Worm (Caenorhabditis elegans) whole organism, L1 larva: ENCODE measurements around the gene gpa-3.
A peak's percentile ranks its signal among the peaks of the same experiment; 100 is the strongest.
"Not testable (repeated sequence)": the region's sequence is repeated elsewhere in the genome, so short reads cannot be mapped to it uniquely, and the experiment has no call there.

Experiments used
- C16A3.4 ChIP-seq: fragments of 150-350 bp; optimal IDR thresholded peaks from 2 replicates; lab custom pipeline; 2014; ENCODE audit warnings: missing biosample characterization, missing genetic modification characterization
- C34B4.2 ChIP-seq: sonication (generic microtip); optimal IDR thresholded peaks from 2 replicates; lab custom pipeline; 2017; ENCODE audit warnings: mild to moderate bottlenecking, missing genetic modification characterization, missing compliant biosample characterization
- F16B12.6 ChIP-seq: fragments of 150-350 bp; optimal IDR thresholded peaks from 2 replicates; lab custom pipeline; 2014; ENCODE audit warnings: missing biosample characterization, missing genetic modification characterization
- Y116A8C.19 ChIP-seq: sonication (generic microtip); optimal IDR thresholded peaks from 2 replicates; lab custom pipeline; 2016; ENCODE audit warnings: missing compliant biosample characterization, missing genetic modification characterization, borderline replicate concordance
- aha-1 ChIP-seq: fragments of 150-350 bp; optimal IDR thresholded peaks from 2 replicates; lab custom pipeline; 2014; ENCODE audit warnings: missing biosample characterization, missing genetic modification characterization
- alr-1 ChIP-seq: fragments of 200-800 bp; sonication (Bioruptor generic); optimal IDR thresholded peaks from 2 replicates; lab custom pipeline; 2018; ENCODE audit warnings: borderline replicate concordance, mild to moderate bottlenecking, missing genetic modification characterization, missing compliant biosample characterization
- blmp-1 ChIP-seq: fragments of 150-350 bp; optimal IDR thresholded peaks from 2 replicates; lab custom pipeline; 2014; ENCODE audit warnings: missing biosample characterization, missing genetic modification characterization
- ceh-88 ChIP-seq: fragments of 200-800 bp; sonication (Bioruptor generic); IDR thresholded peaks from 2 replicates; pipeline ENCODE4 v1.3.6; 2022; ENCODE audit warnings: missing genetic modification characterization, missing compliant biosample characterization
- ceh-90 ChIP-seq: sonication (generic microtip); optimal IDR thresholded peaks from 2 replicates; lab custom pipeline; 2016; ENCODE audit warnings: missing genetic modification characterization, missing compliant biosample characterization
- dpl-1 ChIP-seq, 3 experiments: fragments of 150-350 bp in 2 of 3; sonication (generic microtip) in 1 of 3; optimal IDR thresholded peaks; 2 replicates each; lab custom pipeline; 2014 to 2017; ENCODE audit warnings: missing biosample characterization in 3 of 3, missing genetic modification characterization in 3 of 3, missing genetic modification reagents in 3 of 3
- efl-1 ChIP-seq, 4 experiments: fragments of 150-350 bp; optimal IDR thresholded peaks in 3 of 4; peaks in 1 of 4; 1 replicate in 1 of 4; 2 replicates in 3 of 4; lab custom pipeline; 2014; ENCODE audit warnings: missing biosample characterization in 2 of 4, missing genetic modification characterization in 2 of 4, missing genetic modification reagents in 2 of 4
- elt-2 ChIP-seq: sonication (generic microtip); optimal IDR thresholded peaks from 2 replicates; lab custom pipeline; 2016; ENCODE audit warnings: missing genetic modification characterization, mild to moderate bottlenecking, inconsistent platforms, missing compliant biosample characterization, missing genetic modification reagents
- ets-5 ChIP-seq: fragments of 200-800 bp; sonication (Bioruptor generic); IDR thresholded peaks from 2 replicates; pipeline ENCODE4 v1.3.6; 2022; ENCODE audit warnings: missing genetic modification characterization, missing compliant biosample characterization
- fkh-4 ChIP-seq: sonication (generic microtip); optimal IDR thresholded peaks from 2 replicates; lab custom pipeline; 2016; ENCODE audit warnings: missing compliant biosample characterization, missing genetic modification characterization, borderline replicate concordance
- fos-1 ChIP-seq: fragments of 150-350 bp; optimal IDR thresholded peaks from 2 replicates; lab custom pipeline; 2014; ENCODE audit warnings: missing biosample characterization, missing genetic modification characterization
- hlh-17 ChIP-seq: fragments of 200-800 bp; sonication (Bioruptor generic); optimal IDR thresholded peaks from 2 replicates; lab custom pipeline; 2018; ENCODE audit warnings: missing genetic modification characterization, mild to moderate bottlenecking, missing compliant biosample characterization, moderate library complexity, borderline replicate concordance
- hpl-2 ChIP-seq: fragments of 150-350 bp; optimal IDR thresholded peaks from 2 replicates; lab custom pipeline; 2014; ENCODE audit warnings: missing biosample characterization, missing genetic modification reagents, missing genetic modification characterization
- irx-1 ChIP-seq: sonication (generic microtip); optimal IDR thresholded peaks from 2 replicates; lab custom pipeline; 2016; ENCODE audit warnings: missing genetic modification characterization, missing compliant biosample characterization
- isw-1 ChIP-seq: fragments of 200-800 bp; sonication (Bioruptor generic); IDR thresholded peaks from 2 replicates; pipeline ENCODE4 v1.3.6; 2022; ENCODE audit warnings: missing genetic modification characterization, missing compliant biosample characterization
- lin-13 ChIP-seq: fragments of 150-350 bp; optimal IDR thresholded peaks from 2 replicates; lab custom pipeline; 2014; ENCODE audit warnings: missing biosample characterization, missing genetic modification reagents, missing genetic modification characterization
- lin-35 ChIP-seq, 2 experiments: fragments of 150-350 bp; optimal IDR thresholded peaks; 2 replicates each; lab custom pipeline; 2014; ENCODE audit warnings: missing biosample characterization in 2 of 2, missing genetic modification characterization in 2 of 2, missing genetic modification reagents in 2 of 2
- lin-39 ChIP-seq: fragments of 150-350 bp; optimal IDR thresholded peaks from 2 replicates; lab custom pipeline; 2014; ENCODE audit warnings: missing biosample characterization, missing genetic modification reagents, missing genetic modification characterization
- lir-3 ChIP-seq: sonication (generic microtip); optimal IDR thresholded peaks from 2 replicates; lab custom pipeline; 2016; ENCODE audit warnings: mild to moderate bottlenecking, missing genetic modification characterization, moderate library complexity, missing compliant biosample characterization; ENCODE audit not compliant: poor library complexity
- nhr-20 ChIP-seq: sonication (generic microtip); optimal IDR thresholded peaks from 2 replicates; lab custom pipeline; 2016; ENCODE audit warnings: mild to moderate bottlenecking, missing genetic modification characterization, missing compliant biosample characterization
- nhr-71 ChIP-seq: sonication (generic microtip); optimal IDR thresholded peaks from 2 replicates; lab custom pipeline; 2016; ENCODE audit warnings: mild to moderate bottlenecking, missing genetic modification characterization, moderate library complexity, missing compliant biosample characterization
- nhr-84 ChIP-seq: sonication (generic microtip); optimal IDR thresholded peaks from 2 replicates; lab custom pipeline; 2017; ENCODE audit warnings: missing biosample characterization, missing genetic modification characterization
- nhr-85 ChIP-seq: sonication (generic microtip); peaks from one replicate; lab custom pipeline; 2016; ENCODE audit warnings: missing genetic modification characterization, inconsistent platforms, missing compliant biosample characterization
- nhr-90 ChIP-seq: sonication (generic microtip); optimal IDR thresholded peaks from 2 replicates; lab custom pipeline; 2016; ENCODE audit warnings: mild to moderate bottlenecking, missing genetic modification characterization, missing compliant biosample characterization; ENCODE audit not compliant: poor library complexity
- pqm-1 ChIP-seq: sonication (generic microtip); optimal IDR thresholded peaks from 3 replicates; lab custom pipeline; 2017; ENCODE audit warnings: missing biosample characterization, missing genetic modification characterization
- snu-23 ChIP-seq: sonication (generic microtip); optimal IDR thresholded peaks from 2 replicates; lab custom pipeline; 2016; ENCODE audit warnings: missing genetic modification characterization, missing compliant biosample characterization
- sox-4 ChIP-seq: sonication (generic microtip); optimal IDR thresholded peaks from 2 replicates; lab custom pipeline; 2016; ENCODE audit warnings: missing genetic modification characterization, missing compliant biosample characterization
- unc-130 ChIP-seq: fragments of 150-350 bp; optimal IDR thresholded peaks from 2 replicates; lab custom pipeline; 2017; ENCODE audit warnings: missing biosample characterization, missing genetic modification characterization, inconsistent platforms
- unc-86 ChIP-seq: sonication (generic microtip); optimal IDR thresholded peaks from 2 replicates; lab custom pipeline; 2016; ENCODE audit warnings: missing genetic modification characterization, missing compliant biosample characterization
- xbp-1 ChIP-seq: sonication (generic microtip); optimal IDR thresholded peaks from 2 replicates; lab custom pipeline; 2016; ENCODE audit warnings: missing genetic modification characterization, missing compliant biosample characterization
- zip-4 ChIP-seq: fragments of 200-800 bp; sonication (Bioruptor generic); optimal IDR thresholded peaks from 2 replicates; lab custom pipeline; 2018; ENCODE audit warnings: mild to moderate bottlenecking, missing genetic modification characterization, moderate library complexity, missing compliant biosample characterization

The gpa-3 gene

ce11 chrV:9382538-9383328 lies 23.2 kb upstream of the gpa-3 start:
- TF ChIP-seq nhr-71 = no peak
- TF ChIP-seq hlh-17 (GFP tag; lab: Kevin White, UChicago) = no peak
- TF ChIP-seq Y116A8C.19 (tag; lab: Kevin White, UChicago) = no peak
- no peak for TF ChIP-seq lin-39 (tag; lab: Kevin White, UChicago)
- no peak for TF ChIP-seq nhr-85 (tag; lab: Kevin White, UChicago)
- no peak for TF ChIP-seq ceh-88 (GFP tag; lab: Robert Waterston, UW)
- no peak for TF ChIP-seq ets-5 (GFP tag; lab: Robert Waterston, UW)
- no peak for TF ChIP-seq isw-1 (GFP tag; lab: Robert Waterston, UW)
- no peak for TF ChIP-seq xbp-1 (tag; lab: Kevin White, UChicago)
- TF ChIP-seq efl-1 (optimal IDR thresholded peaks at IDR 0.05; lab: Kevin White, UChicago) = peak in 1 of 2 experiments; percentile 19
- peak in 1 of 2 experiments; percentile 67 for TF ChIP-seq efl-1 (GFP tag; optimal IDR thresholded peaks at IDR 0.05 in 1 of 2; lab: Kevin White, UChicago)
- TF ChIP-seq elt-2 (tag; lab: Kevin White, UChicago) = no peak
- peak in 1 of 2 experiments; percentile 7 for TF ChIP-seq lin-35 (GFP tag; optimal IDR thresholded peaks at IDR 0.05; lab: Kevin White, UChicago)
- peak in 2 of 3 experiments; percentile 4 to 15 for TF ChIP-seq dpl-1 (GFP tag; optimal IDR thresholded peaks at IDR 0.05; lab: Kevin White, UChicago)

- TF ChIP-seq nhr-84 (tag; lab: Kevin White, UChicago) (no peak), nhr-85 (tag; lab: Kevin White, UChicago) (peak; percentile 51), blmp-1 (tag; lab: Kevin White, UChicago) (peak; percentile 20)
Measured at ce11 chrV:9381846-9382363, 22.3 kb upstream of the gpa-3 start, which contains the start of gene E02C12.12. TSS of gene E02C12.12 (minus strand) at chrV:9382313.

ce11 chrV:9379808-9380207 lies 20.2 kb upstream of the gpa-3 start, which contains the start of gene E02C12.11:
TSS of gene E02C12.11 (minus strand) at chrV:9379908.
- not testable (repeated sequence) for TF ChIP-seq efl-1 (optimal IDR thresholded peaks at IDR 0.05; lab: Kevin White, UChicago); efl-1 (GFP tag; optimal IDR thresholded peaks at IDR 0.05 in 1 of 2; lab: Kevin White, UChicago); nhr-90 (tag; lab: Kevin White, UChicago); fos-1 (tag; lab: Kevin White, UChicago)

ce11 chrV:9378335-9378734 lies 18.8 kb upstream of the gpa-3 start, which contains the start of gene E02C12.10:
TSS of gene E02C12.10 (minus strand) at chrV:9378409.
- TF ChIP-seq ceh-90 (tag; lab: Kevin White, UChicago) (no peak), efl-1 (optimal IDR thresholded peaks at IDR 0.05; lab: Kevin White, UChicago) (no peak), efl-1 (GFP tag; optimal IDR thresholded peaks at IDR 0.05 in 1 of 2; lab: Kevin White, UChicago) (peak in 1 of 2 experiments; percentile 89)

ce11 chrV:9376417-9376816 lies 16.8 kb upstream of the gpa-3 start, which contains the start of gene E02C12.19:
TSS of gene E02C12.19 (minus strand) at chrV:9376517.
- TF ChIP-seq efl-1 (optimal IDR thresholded peaks at IDR 0.05; lab: Kevin White, UChicago) (no peak), efl-1 (GFP tag; optimal IDR thresholded peaks at IDR 0.05 in 1 of 2; lab: Kevin White, UChicago) (peak in 1 of 2 experiments; percentile 2), nhr-85 (tag; lab: Kevin White, UChicago) (peak; percentile 41), fkh-4 (tag; lab: Kevin White, UChicago) (no peak)

ce11 chrV:9375378-9375777 lies 15.8 kb upstream of the gpa-3 start, which contains the start of gene E02C12.9:
TSS of gene E02C12.9 (minus strand) at chrV:9375478.
- TF ChIP-seq unc-130 (tag; lab: Kevin White, UChicago) = no peak
- no peak for TF ChIP-seq C34B4.2
- TF ChIP-seq C16A3.4 (tag; lab: Kevin White, UChicago) = no peak
- TF ChIP-seq efl-1 (optimal IDR thresholded peaks at IDR 0.05; lab: Kevin White, UChicago) = no peak
- no peak for TF ChIP-seq efl-1 (GFP tag; optimal IDR thresholded peaks at IDR 0.05 in 1 of 2; lab: Kevin White, UChicago)
- TF ChIP-seq aha-1 (tag; lab: Kevin White, UChicago) = no peak

- no peak for TF ChIP-seq lin-13 (GFP tag; lab: Kevin White, UChicago)
- TF ChIP-seq alr-1 (tag; lab: Kevin White, UChicago) = no peak
- no peak for TF ChIP-seq sox-4 (tag; lab: Kevin White, UChicago)
- TF ChIP-seq pqm-1 = peak; percentile 24
- TF ChIP-seq snu-23 (GFP tag; lab: Kevin White, UChicago) = no peak
- no peak for TF ChIP-seq lir-3 (tag; lab: Kevin White, UChicago)
- TF ChIP-seq hpl-2 (GFP tag; lab: Kevin White, UChicago) = no peak
- peak; percentile 32 for TF ChIP-seq nhr-20 (tag; lab: Kevin White, UChicago)
- TF ChIP-seq elt-2 (tag; lab: Kevin White, UChicago) = peak; percentile 71
- no peak for TF ChIP-seq F16B12.6 (tag; lab: Kevin White, UChicago)
- no peak for TF ChIP-seq dpl-1 (GFP tag; optimal IDR thresholded peaks at IDR 0.05; lab: Kevin White, UChicago)
- TF ChIP-seq zip-4 = no peak
- no peak for TF ChIP-seq irx-1
- TF ChIP-seq unc-86 (tag; lab: Kevin White, UChicago) = no peak
Measured at ce11 chrV:9373473-9373872, 13.9 kb upstream of the gpa-3 start, which contains the start of gene E02C12.8. TSS of gene E02C12.8 (minus strand) at chrV:9373613.
